Fruit fly (Drosophila melanogaster): ENCODE measurements around the gene CG12316.

Gene CG12316

dm6 chr3L:15141118-15142003, 4.6 kb upstream of the CG12316 start (continued):
- peak; percentile 31 for TF ChIP-seq CG9727 (GFP tag; optimal IDR thresholded peaks at IDR 0.05)
- TF ChIP-seq Gug (GFP tag; IDR thresholded peaks at IDR 0.05), result peak; percentile 11; the same call in 1 of the 4 replicates
- TF ChIP-seq Kr (GFP tag; optimal IDR thresholded peaks at IDR 0.05), result peak; percentile 30
- peak; percentile 27 for TF ChIP-seq CHES-1-like (GFP tag; optimal IDR thresholded peaks at IDR 0.05)
- peak; percentile 1 for TF ChIP-seq ind (GFP tag; optimal IDR thresholded peaks at IDR 0.05)
- peak; percentile 23 for TF ChIP-seq Xbp1 (GFP tag; optimal IDR thresholded peaks at IDR 0.05)
- TF ChIP-seq CG9932 (GFP tag; IDR thresholded peaks at IDR 0.05), result peak; percentile 64
- TF ChIP-seq CG10267 (tag; optimal IDR thresholded peaks at IDR 0.05), result peak; percentile 8
- peak; percentile 25; the same call in 1 of the 2 replicates for TF ChIP-seq sob (GFP tag; IDR thresholded peaks at IDR 0.05)
- 0 out of 2 replicates have a peak, but pooled peaks have one; percentile 19 for TF ChIP-seq NFAT (GFP tag; IDR thresholded peaks at IDR 0.05)
- no peak for TF ChIP-seq CG17328 (GFP tag; IDR thresholded peaks at IDR 0.05)
- TF ChIP-seq CG12659 (GFP tag; optimal IDR thresholded peaks at IDR 0.05), result peak; percentile 2
- no peak for TF ChIP-seq CG10654 (GFP tag; optimal IDR thresholded peaks at IDR 0.05)
- TF ChIP-seq Ptx1 (GFP tag; IDR thresholded peaks at IDR 0.05), result peak; percentile 49; the same call in 1 of the 2 replicates
- peak; percentile 10 for TF ChIP-seq CG17912 (GFP tag; optimal IDR thresholded peaks at IDR 0.05)
- peak; percentile 51 for TF ChIP-seq gem (tag; optimal IDR thresholded peaks at IDR 0.05)
- no peak for TF ChIP-seq sug (tag; optimal IDR thresholded peaks at IDR 0.05)
- TF ChIP-seq Elba2 (GFP tag; optimal IDR thresholded peaks at IDR 0.05), result no peak
- peak; percentile 3 for TF ChIP-seq Abd-B (GFP tag; optimal IDR thresholded peaks at IDR 0.05)
- TF ChIP-seq grau (tag; optimal IDR thresholded peaks at IDR 0.05), result peak; percentile 38
- peak; percentile 55 to 71 for TF ChIP-seq Trl (optimal IDR thresholded peaks at IDR 0.05)
- TF ChIP-seq Trl (GFP tag; optimal IDR thresholded peaks at IDR 0.05), result no peak
- TF ChIP-seq CG18011 (GFP tag; optimal IDR thresholded peaks at IDR 0.05), result no peak
- peak; percentile 63; the same call in 1 of the 3 replicates for TF ChIP-seq ken (GFP tag; IDR thresholded peaks at IDR 0.05)
- TF ChIP-seq twi (tag; optimal IDR thresholded peaks at IDR 0.05), result no peak
- TF ChIP-seq CG9817 (tag; optimal IDR thresholded peaks at IDR 0.05), result peak; percentile 3
- TF ChIP-seq chn (GFP tag; optimal IDR thresholded peaks at IDR 0.05), result peak; percentile 8
- no peak for TF ChIP-seq CG10543 (GFP tag; optimal IDR thresholded peaks at IDR 0.05)
- TF ChIP-seq prd (optimal IDR thresholded peaks at IDR 0.05), result no peak
- TF ChIP-seq prd (GFP tag; IDR thresholded peaks at IDR 0.05), result peak; percentile 45; the same call in 2 of the 3 replicates
- TF ChIP-seq sima (GFP tag; optimal IDR thresholded peaks at IDR 0.05), result no peak
- TF ChIP-seq CG31441 (GFP tag; IDR thresholded peaks at IDR 0.05), result 0 out of 2 replicates have a peak, but pooled peaks have one; percentile 22
- TF ChIP-seq D19B (GFP tag; optimal IDR thresholded peaks at IDR 0.05), result no peak
- TF ChIP-seq luna (GFP tag; optimal IDR thresholded peaks at IDR 0.05), result no peak
- peak; percentile 16 for TF ChIP-seq Blimp-1 (GFP tag; optimal IDR thresholded peaks at IDR 0.05)
- TF ChIP-seq lola (GFP tag; optimal IDR thresholded peaks at IDR 0.05), result peak in 1 of 3 experiments; percentile 39
- peak; percentile 4; the same call in 1 of the 2 replicates for TF ChIP-seq amos (GFP tag; IDR thresholded peaks at IDR 0.05; ENCODE audit: partially characterized antibody)
- peak; percentile 86 for TF ChIP-seq grn (GFP tag; optimal IDR thresholded peaks at IDR 0.05)
- 0 out of 2 replicates have a peak, but pooled peaks have one; percentile 26 for TF ChIP-seq H2.0 (GFP tag; IDR thresholded peaks at IDR 0.05)
- TF ChIP-seq Ssrp (tag; optimal IDR thresholded peaks at IDR 0.05), result peak; percentile 30
- peak; percentile 23 for TF ChIP-seq CG5180 (GFP tag; optimal IDR thresholded peaks at IDR 0.05)
- TF ChIP-seq tgo (GFP tag; IDR thresholded peaks at IDR 0.05), result 0 out of 3 replicates have a peak, but pooled peaks have one; percentile 23
- TF ChIP-seq Side (GFP tag; optimal IDR thresholded peaks at IDR 0.05), result no peak
- peak; percentile 55; the same call in 1 of the 2 replicates for TF ChIP-seq CG32532 (GFP tag; IDR thresholded peaks at IDR 0.05)
- TF ChIP-seq YL-1 (GFP tag; optimal IDR thresholded peaks at IDR 0.05), result peak; percentile 84
- TF ChIP-seq CG2678 (tag; optimal IDR thresholded peaks at IDR 0.05), result peak; percentile 48
- peak; percentile 5 for TF ChIP-seq trem (tag; optimal IDR thresholded peaks at IDR 0.05)
- TF ChIP-seq chinmo (GFP tag; IDR thresholded peaks at IDR 0.05; ENCODE audit: partially characterized antibody), result peak; percentile 80; the same call in 3 of the 4 replicates
